Worm (Caenorhabditis elegans): Measurements from ENCODE around the gene F22B5.6.

- TF ChIP-seq dmd-4 (tag; optimal IDR thresholded peaks at IDR 0.05) (no peak), zag-1 (tag; optimal IDR thresholded peaks at IDR 0.05) (no peak), nhr-237 (tag; optimal IDR thresholded peaks at IDR 0.05) (no peak), alr-1 (tag; optimal IDR thresholded peaks at IDR 0.05) (no peak), fos-1 (tag; optimal IDR thresholded peaks at IDR 0.05) (no peak), nhr-6 (tag; optimal IDR thresholded peaks at IDR 0.05) (no peak), nhr-10 (tag; optimal IDR thresholded peaks at IDR 0.05) (no peak), skn-1 (tag; optimal IDR thresholded peaks at IDR 0.05) (no peak), unc-62 (GFP tag; optimal IDR thresholded peaks at IDR 0.05) (no peak), aly-2 (tag; optimal IDR thresholded peaks at IDR 0.05) (no peak)
These were observed 1.5 kb downstream of the F22B5.6 start, which contains the start of gene F22B5.5 for ce11 chrII:8454513-8454912.

Data from whole organism, L2 larva.